Fruit fly (Drosophila melanogaster): Measurements from ENCODE around the gene CG6709.
A peak's percentile ranks its signal among the peaks of the same experiment; 100 is the strongest.

Gene CG6709

DNA sequence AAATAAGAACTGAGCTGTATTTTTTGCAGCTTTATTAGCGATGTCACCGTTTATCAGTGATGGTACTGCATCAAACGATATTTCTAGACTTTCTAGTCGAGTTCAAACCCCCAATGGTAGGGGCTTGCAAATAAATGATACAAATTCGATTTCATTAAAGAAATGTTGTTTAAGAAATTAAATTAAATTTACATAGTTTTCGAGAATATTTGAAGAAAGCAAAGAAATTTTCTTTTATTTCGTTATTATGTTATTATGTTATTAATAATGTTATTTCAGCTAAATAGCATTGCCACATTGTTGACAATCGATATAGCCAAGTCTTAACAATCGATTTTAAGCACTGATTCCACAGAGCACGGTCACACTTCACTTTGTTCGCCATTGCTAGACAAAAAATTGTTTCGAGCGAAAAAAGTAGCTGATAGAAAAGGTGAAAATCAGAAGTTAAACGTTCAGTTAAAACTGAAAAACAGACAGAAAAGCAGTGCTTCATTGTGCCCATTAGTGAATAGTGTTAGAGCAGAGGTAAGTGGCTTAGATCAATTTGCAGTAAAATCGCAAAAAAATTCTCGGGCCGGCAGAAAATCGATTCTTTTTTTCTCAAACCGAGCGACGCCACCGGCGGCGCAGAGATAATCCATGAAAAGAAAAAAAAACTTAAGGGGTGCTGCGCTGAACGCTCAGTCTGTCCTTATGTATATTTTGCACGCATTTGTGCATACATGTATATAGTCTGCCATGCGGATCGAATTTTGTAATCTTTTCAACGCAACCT, 30.1 kb downstream of the CG6709 start, which contains the start of the genes iPLA2-VIA and Ciz1:
TSS of gene iPLA2-VIA (minus strand) at position 75 of the 778 bp plus-strand sequence.
TSS of gene Ciz1 (plus strand) at position 365 of the 778 bp plus-strand sequence.
- TF ChIP-seq usp (GFP tag; optimal IDR thresholded peaks at IDR 0.05) = no peak
- TF ChIP-seq pan (optimal IDR thresholded peaks at IDR 0.05) = no peak
- no peak for TF ChIP-seq Dll (optimal IDR thresholded peaks at IDR 0.05)
- TF ChIP-seq CG8478 (optimal IDR thresholded peaks at IDR 0.05) = no peak
- TF ChIP-seq psq (optimal IDR thresholded peaks at IDR 0.05) = no peak
- no peak for TF ChIP-seq EcR (GFP tag; optimal IDR thresholded peaks at IDR 0.05)

dm6 chr3L:9863656-9864055, 30.9 kb downstream of the CG6709 start:
- TF ChIP-seq usp (GFP tag; optimal IDR thresholded peaks at IDR 0.05) = no peak
- no peak for TF ChIP-seq Dll (optimal IDR thresholded peaks at IDR 0.05)

DNA sequence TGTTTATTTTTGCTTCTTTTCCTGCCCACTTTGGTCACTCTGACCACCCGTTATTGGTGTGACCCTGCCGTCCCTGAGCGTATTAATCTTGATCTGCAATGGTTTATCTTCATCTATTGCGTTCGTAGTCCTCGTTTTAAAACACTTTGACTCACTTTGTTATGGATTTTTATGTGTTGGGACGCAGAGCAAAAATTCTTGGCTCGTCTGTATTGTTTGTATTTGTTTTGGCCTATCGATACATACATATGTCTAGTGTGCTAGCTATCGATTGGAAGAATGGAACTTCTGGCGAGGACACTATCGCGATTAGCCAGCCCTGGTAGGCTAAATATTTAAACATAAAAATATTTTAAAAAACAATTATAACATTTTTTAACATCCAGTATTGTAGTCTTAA, 34.9 kb downstream of the CG6709 start, which contains the start of gene CG10809:
TSS of gene CG10809 (minus strand) at position 266 of the 400 bp plus-strand sequence.
- TF ChIP-seq usp (GFP tag; optimal IDR thresholded peaks at IDR 0.05) (no peak), psq (optimal IDR thresholded peaks at IDR 0.05) (no peak), pan (optimal IDR thresholded peaks at IDR 0.05) (no peak), CG8478 (optimal IDR thresholded peaks at IDR 0.05) (no peak), Dll (optimal IDR thresholded peaks at IDR 0.05) (no peak), EcR (GFP tag; optimal IDR thresholded peaks at IDR 0.05) (no peak)

DNA sequence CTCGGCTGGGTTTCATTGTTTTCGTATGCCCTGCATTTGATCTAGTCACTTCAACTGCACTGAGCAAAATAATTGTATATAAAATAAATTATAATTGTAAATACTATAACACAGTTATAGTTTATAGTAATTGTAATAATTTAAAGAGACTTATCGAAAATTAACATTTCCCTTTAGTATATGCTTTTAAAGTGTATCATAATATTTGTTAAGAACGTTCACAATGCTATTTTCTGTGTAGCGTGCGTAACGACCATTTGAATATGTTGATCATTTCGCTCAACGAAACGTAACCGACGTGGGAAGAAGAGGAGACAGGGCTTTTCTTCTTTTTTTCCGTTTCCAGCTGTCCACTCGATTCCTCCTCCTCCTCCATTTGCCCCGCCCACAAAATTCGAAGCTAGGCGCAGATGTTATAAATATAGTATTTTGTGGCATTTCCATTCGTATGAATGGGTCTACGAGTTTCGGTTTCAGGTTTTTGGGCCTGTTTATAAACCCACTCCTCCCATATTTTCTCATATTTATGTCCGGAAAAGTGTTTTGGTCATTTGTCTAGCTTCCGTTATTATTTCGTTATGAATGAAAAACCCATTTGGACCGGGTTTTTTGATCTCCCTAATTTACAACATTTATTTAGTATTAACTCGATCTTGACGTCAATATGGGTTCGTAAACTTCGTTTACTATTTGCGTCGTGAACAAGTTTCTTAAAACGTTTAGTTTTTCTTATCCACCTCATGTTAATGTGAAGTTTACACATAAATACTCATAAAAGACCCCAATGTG, 37.9 kb downstream of the CG6709 start:
- TF ChIP-seq usp (GFP tag; optimal IDR thresholded peaks at IDR 0.05) (no peak), Dll (optimal IDR thresholded peaks at IDR 0.05) (no peak), CG8478 (optimal IDR thresholded peaks at IDR 0.05) (no peak), psq (optimal IDR thresholded peaks at IDR 0.05) (no peak), EcR (GFP tag; optimal IDR thresholded peaks at IDR 0.05) (no peak), pan (optimal IDR thresholded peaks at IDR 0.05) (no peak)

DNA sequence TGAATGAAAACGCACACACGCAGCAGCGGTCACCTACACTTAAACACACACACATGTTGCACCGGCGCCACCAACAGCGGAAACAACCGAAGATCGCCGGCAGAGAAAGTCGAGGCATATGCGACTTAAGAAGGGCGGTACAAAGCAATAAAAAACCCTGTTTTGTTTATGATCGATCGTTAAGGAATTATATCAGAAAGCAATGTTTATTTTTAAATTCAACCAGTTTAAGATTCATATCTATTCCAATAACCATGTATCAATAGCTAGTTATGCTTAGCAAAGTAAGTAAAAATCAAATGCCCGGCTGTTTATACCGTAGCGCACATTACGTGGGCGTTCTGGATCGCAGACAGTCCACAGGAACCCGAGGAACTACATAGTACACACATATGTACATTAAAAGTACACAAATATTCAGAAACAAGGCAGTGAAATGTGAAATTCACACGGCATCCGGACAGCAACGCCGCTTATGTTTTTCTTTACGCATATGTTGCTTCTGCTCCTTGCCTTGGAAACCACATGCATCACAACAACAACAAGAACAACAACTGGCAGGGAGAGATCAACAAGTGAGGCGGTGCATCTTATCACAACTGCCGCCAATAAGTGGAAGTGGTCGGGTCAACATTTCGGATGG, 38.6 kb downstream of the CG6709 start:
- TF ChIP-seq EcR (GFP tag; optimal IDR thresholded peaks at IDR 0.05) (no peak), Dll (optimal IDR thresholded peaks at IDR 0.05) (no peak), CG8478 (optimal IDR thresholded peaks at IDR 0.05) (no peak), usp (GFP tag; optimal IDR thresholded peaks at IDR 0.05) (no peak), psq (optimal IDR thresholded peaks at IDR 0.05) (no peak), pan (optimal IDR thresholded peaks at IDR 0.05) (no peak)

DNA sequence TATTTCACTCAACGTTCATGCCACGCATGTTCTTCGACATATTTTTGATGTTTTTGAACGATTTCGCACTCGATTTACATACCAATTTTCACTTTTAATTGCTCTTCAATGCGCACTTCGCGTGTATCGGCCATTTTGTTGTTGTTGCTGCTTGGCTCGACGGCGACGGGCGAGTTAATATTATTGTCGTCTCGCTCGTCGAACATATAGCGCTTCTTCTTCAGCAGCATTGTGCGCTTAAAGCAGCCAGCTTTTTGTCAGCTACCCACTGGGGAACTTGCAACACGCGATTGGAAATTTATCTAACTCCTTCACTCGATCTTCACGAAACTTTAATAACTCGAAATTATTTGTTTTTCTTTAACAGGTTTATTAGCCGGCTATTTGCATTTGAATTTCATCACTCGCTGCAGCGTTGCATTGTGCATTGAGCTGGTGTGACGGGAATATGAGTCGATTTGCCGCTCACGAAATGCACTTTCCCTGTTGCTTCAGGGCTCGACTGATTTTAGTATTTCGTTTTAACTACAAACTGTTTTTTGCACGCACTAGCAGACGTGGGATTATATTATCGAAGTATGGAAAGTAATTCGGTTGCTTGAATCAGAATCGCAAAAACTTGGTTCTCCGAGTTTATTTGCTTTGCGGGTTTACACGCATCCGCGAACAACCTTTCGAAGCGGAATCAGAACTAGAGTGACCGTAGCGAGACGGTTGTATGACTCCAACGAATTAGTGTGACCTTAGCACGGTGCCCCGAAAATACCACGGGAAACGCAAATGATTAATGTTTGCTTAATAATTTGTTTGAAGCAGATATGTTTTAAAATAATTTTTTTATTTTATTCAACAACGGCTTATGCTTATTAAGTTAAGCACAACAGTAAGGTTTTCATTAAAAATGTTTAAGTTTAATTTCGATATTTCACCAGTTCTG, 39.7 kb downstream of the CG6709 start, which contains the start of gene RasGAP1:
TSS of gene RasGAP1 (minus strand) at position 703 of the 937 bp plus-strand sequence.
- TF ChIP-seq pan (optimal IDR thresholded peaks at IDR 0.05) (no peak), psq (optimal IDR thresholded peaks at IDR 0.05) (no peak), CG8478 (optimal IDR thresholded peaks at IDR 0.05) (peak; percentile 37), usp (GFP tag; optimal IDR thresholded peaks at IDR 0.05) (no peak), EcR (GFP tag; optimal IDR thresholded peaks at IDR 0.05) (no peak), Dll (optimal IDR thresholded peaks at IDR 0.05) (no peak)

- TF ChIP-seq pan (optimal IDR thresholded peaks at IDR 0.05) (no peak), CG8478 (optimal IDR thresholded peaks at IDR 0.05) (peak; percentile 63)
These were observed 40.6 kb downstream of the CG6709 start for dm6 chr3L:9853895-9854470.

- TF ChIP-seq CG8478 (optimal IDR thresholded peaks at IDR 0.05) (no peak), psq (optimal IDR thresholded peaks at IDR 0.05) (no peak), EcR (GFP tag; optimal IDR thresholded peaks at IDR 0.05) (no peak), pan (optimal IDR thresholded peaks at IDR 0.05) (no peak), Dll (optimal IDR thresholded peaks at IDR 0.05) (no peak), usp (GFP tag; optimal IDR thresholded peaks at IDR 0.05) (no peak)
These were observed 41.3 kb downstream of the CG6709 start for dm6 chr3L:9853140-9853746.

DNA sequence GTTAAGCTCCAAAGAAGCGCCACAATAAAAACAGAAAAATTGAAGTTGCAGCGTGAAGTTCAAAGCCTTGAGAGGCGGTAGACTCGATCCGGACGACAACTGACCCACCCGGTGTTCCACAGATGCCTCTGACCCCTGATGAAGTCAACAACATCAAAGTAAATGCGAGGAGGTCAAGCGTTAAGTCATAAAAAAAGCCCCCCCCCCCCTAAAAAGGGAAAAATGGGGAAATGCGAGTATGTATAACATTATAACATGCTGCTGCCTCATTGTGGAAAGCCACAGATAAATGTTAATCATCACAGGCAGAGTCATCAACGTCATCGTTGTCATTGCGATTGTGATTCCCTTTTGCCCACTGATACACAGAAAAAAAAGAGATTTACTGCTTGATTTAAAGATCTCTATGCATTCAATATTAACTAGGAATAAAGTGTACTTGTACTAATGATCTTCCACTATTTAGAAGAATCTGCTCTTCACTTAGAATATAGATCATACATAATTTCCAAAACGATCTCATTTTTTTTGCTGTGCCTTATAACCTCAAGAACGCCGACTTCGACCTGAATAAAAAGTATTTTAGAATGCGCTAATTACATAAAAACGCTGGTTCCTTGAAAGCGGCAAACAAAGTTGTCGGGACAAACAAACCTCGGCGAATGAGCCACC, 43.4 kb downstream of the CG6709 start:
- TF ChIP-seq EcR (GFP tag; optimal IDR thresholded peaks at IDR 0.05) = no peak
- no peak for TF ChIP-seq pan (optimal IDR thresholded peaks at IDR 0.05)
- no peak for TF ChIP-seq psq (optimal IDR thresholded peaks at IDR 0.05)
- TF ChIP-seq CG8478 (optimal IDR thresholded peaks at IDR 0.05) = no peak
- no peak for TF ChIP-seq usp (GFP tag; optimal IDR thresholded peaks at IDR 0.05)
- TF ChIP-seq Dll (optimal IDR thresholded peaks at IDR 0.05) = no peak

DNA sequence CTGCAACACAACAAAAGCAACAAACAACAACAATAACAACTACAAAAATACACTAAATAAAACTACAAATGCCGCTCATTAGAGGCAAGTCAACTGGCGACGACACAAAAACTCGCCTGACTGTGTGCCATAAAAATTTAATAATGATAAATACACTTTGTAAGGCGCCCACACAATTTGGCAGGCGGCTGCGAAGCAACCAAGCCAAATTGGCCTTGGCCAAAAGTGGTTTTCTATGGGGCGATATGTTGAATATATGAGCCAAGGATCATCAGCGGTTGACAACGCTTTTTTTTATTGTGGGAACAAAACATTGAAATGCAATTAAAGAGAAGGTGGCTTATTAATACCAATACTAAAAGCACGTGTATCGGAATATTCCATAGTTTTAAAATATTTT, 44.4 kb downstream of the CG6709 start:
- no peak for TF ChIP-seq Dll (optimal IDR thresholded peaks at IDR 0.05)
- TF ChIP-seq EcR (GFP tag; optimal IDR thresholded peaks at IDR 0.05) = no peak
- no peak for TF ChIP-seq CG8478 (optimal IDR thresholded peaks at IDR 0.05)
- no peak for TF ChIP-seq pan (optimal IDR thresholded peaks at IDR 0.05)
- TF ChIP-seq usp (GFP tag; optimal IDR thresholded peaks at IDR 0.05) = no peak
- no peak for TF ChIP-seq psq (optimal IDR thresholded peaks at IDR 0.05)
